Worm (Caenorhabditis elegans) whole organism, young adult: ENCODE results near the gene T25E4.1.

ENCODE experiments used
- B0336.3 ChIP-seq: fragments of 200-800 bp; sonication (Bioruptor generic); IDR thresholded peaks from 2 replicates; pipeline ENCODE4 v1.3.6; 2022; ENCODE audit warnings: missing genetic modification characterization, missing compliant biosample characterization
- F33H1.4 ChIP-seq: fragments of 200-800 bp; sonication (Bioruptor generic); IDR thresholded peaks from 2 replicates; pipeline ENCODE4 v1.3.6; 2022; ENCODE audit warnings: missing genetic modification reagents, missing genetic modification characterization, missing compliant biosample characterization
- F39B2.1 ChIP-seq: fragments of 200-800 bp; sonication (Bioruptor generic); IDR thresholded peaks from 2 replicates; pipeline ENCODE4 v1.3.6; 2022; ENCODE audit warnings: missing genetic modification reagents, missing genetic modification characterization, missing compliant biosample characterization
- F49E8.2 ChIP-seq: sonication (generic microtip); optimal IDR thresholded peaks from 3 replicates; lab custom pipeline; 2017; ENCODE audit warnings: missing genetic modification characterization, mild to moderate bottlenecking, missing compliant biosample characterization, antibody characterized with exemption, moderate library complexity; ENCODE audit not compliant: insufficient read depth
- F52B5.7 ChIP-seq: sonication (generic microtip); optimal IDR thresholded peaks from 2 replicates; lab custom pipeline; 2016; ENCODE audit warnings: mild to moderate bottlenecking, missing genetic modification characterization, missing compliant biosample characterization
- K12H6.12 ChIP-seq: fragments of 200-800 bp; sonication (Bioruptor generic); optimal IDR thresholded peaks from 2 replicates; lab custom pipeline; 2018; ENCODE audit warnings: mild to moderate bottlenecking, missing genetic modification characterization, missing compliant biosample characterization
- T07F8.4 ChIP-seq: sonication (generic microtip); optimal IDR thresholded peaks from 2 replicates; lab custom pipeline; 2016; ENCODE audit warnings: mild to moderate bottlenecking, missing genetic modification characterization, moderate library complexity, missing compliant biosample characterization
- T26A5.8 ChIP-seq: sonication (generic microtip); optimal IDR thresholded peaks from 2 replicates; lab custom pipeline; 2016; ENCODE audit warnings: missing genetic modification characterization, missing compliant biosample characterization
- ZK185.1 ChIP-seq: sonication (generic microtip); optimal IDR thresholded peaks from 2 replicates; lab custom pipeline; 2016; ENCODE audit warnings: mild to moderate bottlenecking, missing genetic modification characterization, missing compliant biosample characterization; ENCODE audit not compliant: poor library complexity, severe bottlenecking
- atf-7 ChIP-seq: sonication (generic microtip); optimal IDR thresholded peaks from 2 replicates; lab custom pipeline; 2017; ENCODE audit warnings: mild to moderate bottlenecking, missing genetic modification characterization, missing compliant biosample characterization
- athp-1 ChIP-seq: sonication (generic microtip); optimal IDR thresholded peaks from 2 replicates; lab custom pipeline; 2017; ENCODE audit warnings: mild to moderate bottlenecking, missing genetic modification characterization, missing compliant biosample characterization
- attf-3 ChIP-seq: fragments of 200-800 bp; sonication (Bioruptor generic); conservative IDR thresholded peaks from 2 replicates; pipeline ENCODE4 v1.3.6; 2022; ENCODE audit warnings: missing genetic modification reagents, missing genetic modification characterization, missing compliant biosample characterization
- bed-1 ChIP-seq: fragments of 200-800 bp; sonication (Bioruptor generic); IDR thresholded peaks from 2 replicates; pipeline ENCODE4 v1.3.6; 2022; ENCODE audit warnings: missing genetic modification reagents, missing genetic modification characterization, missing compliant biosample characterization
- ccch-3 ChIP-seq: fragments of 200-800 bp; sonication (Bioruptor generic); optimal IDR thresholded peaks from 2 replicates; lab custom pipeline; 2018; ENCODE audit warnings: mild to moderate bottlenecking, missing genetic modification characterization, missing compliant biosample characterization
- cebp-1 ChIP-seq, 2 experiments: fragments of 200-800 bp in 1 of 2; sonication (Bioruptor generic) in 1 of 2; sonication (generic microtip) in 1 of 2; IDR thresholded peaks in 1 of 2; optimal IDR thresholded peaks in 1 of 2; 2 replicates each; pipeline versions ENCODE4 v1.3.6 to Lab custom; 2017 to 2022; ENCODE audit warnings: missing compliant biosample characterization in 2 of 2, missing genetic modification characterization in 2 of 2, mild to moderate bottlenecking in 1 of 2, missing genetic modification reagents in 1 of 2, moderate library complexity in 1 of 2
- cebp-2 ChIP-seq: fragments of 200-800 bp; sonication (Bioruptor generic); IDR thresholded peaks from 2 replicates; pipeline ENCODE4 v1.3.6; 2022; ENCODE audit warnings: missing genetic modification characterization, missing compliant biosample characterization
- dox-1 ChIP-seq: fragments of 200-800 bp; sonication (Bioruptor generic); IDR thresholded peaks from 2 replicates; pipeline ENCODE4 v1.3.6; 2022; ENCODE audit warnings: missing genetic modification reagents, missing genetic modification characterization, missing compliant biosample characterization
- dpff-1 ChIP-seq: sonication (generic microtip); optimal IDR thresholded peaks from 2 replicates; lab custom pipeline; 2017; ENCODE audit warnings: mild to moderate bottlenecking, missing genetic modification characterization, missing compliant biosample characterization
- dpl-1 ChIP-seq: fragments of 150-350 bp; optimal IDR thresholded peaks from 2 replicates; lab custom pipeline; 2014; ENCODE audit warnings: missing biosample characterization, missing genetic modification reagents, missing genetic modification characterization
- egrh-3 ChIP-seq: fragments of 200-800 bp; sonication (Bioruptor generic); IDR thresholded peaks from 2 replicates; pipeline ENCODE4 v1.3.6; 2022; ENCODE audit warnings: missing genetic modification reagents, missing genetic modification characterization, missing compliant biosample characterization
- ets-4 ChIP-seq: fragments of 200-800 bp; sonication (Bioruptor generic); optimal IDR thresholded peaks from 2 replicates; lab custom pipeline; 2018; ENCODE audit warnings: mild to moderate bottlenecking, missing genetic modification characterization, missing compliant biosample characterization
- lag-1 ChIP-seq: fragments of 200-800 bp; sonication (Bioruptor generic); IDR thresholded peaks from 2 replicates; pipeline ENCODE4 v1.3.6; 2022; ENCODE audit warnings: missing genetic modification reagents, missing genetic modification characterization, missing compliant biosample characterization
- let-607 ChIP-seq, 2 experiments: fragments of 200-800 bp in 1 of 2; sonication (Bioruptor generic) in 1 of 2; sonication (generic microtip) in 1 of 2; optimal IDR thresholded peaks; 2 replicates each; lab custom pipeline; 2016 to 2018; ENCODE audit warnings: mild to moderate bottlenecking in 2 of 2, missing compliant biosample characterization in 2 of 2, missing genetic modification characterization in 2 of 2, moderate library complexity in 2 of 2, missing genotype in 1 of 2
- lir-1 ChIP-seq: fragments of 200-800 bp; sonication (Bioruptor generic); conservative IDR thresholded peaks from 2 replicates; pipeline ENCODE4 v1.3.6; 2022; ENCODE audit warnings: missing genetic modification reagents, missing genetic modification characterization, missing compliant biosample characterization
- lsy-27 ChIP-seq: sonication (generic microtip); optimal IDR thresholded peaks from 2 replicates; lab custom pipeline; 2017; ENCODE audit warnings: missing genetic modification characterization, mild to moderate bottlenecking, missing compliant biosample characterization, antibody characterized with exemption, missing genotype, borderline replicate concordance; ENCODE audit not compliant: insufficient read depth
- madf-3 ChIP-seq: fragments of 200-800 bp; sonication (Bioruptor generic); IDR thresholded peaks from 2 replicates; pipeline ENCODE4 v1.3.6; 2022; ENCODE audit warnings: missing genetic modification reagents, missing genetic modification characterization, missing compliant biosample characterization
- mes-4 ChIP-seq: sonication (generic microtip); optimal IDR thresholded peaks from 2 replicates; lab custom pipeline; 2016; ENCODE audit warnings: missing genotype, missing genetic modification characterization, missing compliant biosample characterization
- nfya-1 ChIP-seq: sonication (generic microtip); optimal IDR thresholded peaks from 2 replicates; lab custom pipeline; 2017; ENCODE audit warnings: antibody characterized with exemption, missing compliant biosample characterization, missing genetic modification characterization, borderline replicate concordance; ENCODE audit not compliant: insufficient read depth
- nfya-2 ChIP-seq: fragments of 200-800 bp; sonication (Bioruptor generic); IDR thresholded peaks from 2 replicates; pipeline ENCODE4 v1.3.6; 2022; ENCODE audit warnings: missing genetic modification reagents, missing genetic modification characterization, missing compliant biosample characterization
- nhr-27 ChIP-seq: fragments of 200-800 bp; sonication (Bioruptor generic); optimal IDR thresholded peaks from 2 replicates; lab custom pipeline; 2018; ENCODE audit warnings: mild to moderate bottlenecking, missing genetic modification characterization, moderate library complexity, missing compliant biosample characterization
- nhr-80 ChIP-seq: sonication (generic microtip); optimal IDR thresholded peaks from 2 replicates; lab custom pipeline; 2016; ENCODE audit warnings: missing genetic modification characterization, missing compliant biosample characterization
- rpc-1 ChIP-seq, 2 experiments: fragments of 150-350 bp in 1 of 2; sonication (generic microtip) in 1 of 2; optimal IDR thresholded peaks; 2 replicates each; lab custom pipeline; 2014 to 2018; ENCODE audit warnings: missing biosample characterization in 1 of 2, missing genetic modification characterization in 1 of 2, missing genetic modification reagents in 1 of 2, missing genotype in 1 of 2
- sdz-38 ChIP-seq: sonication (generic microtip); optimal IDR thresholded peaks from 2 replicates; lab custom pipeline; 2016; ENCODE audit warnings: missing genotype, missing genetic modification characterization, missing compliant biosample characterization
- sea-2 ChIP-seq: fragments of 200-800 bp; sonication (Bioruptor generic); IDR thresholded peaks from 2 replicates; pipeline ENCODE4 v1.3.6; 2022; ENCODE audit warnings: missing genetic modification characterization, missing compliant biosample characterization
- snpc-4 ChIP-seq, 5 experiments: fragments of 150-350 bp in 1 of 5; sonication (generic microtip) in 4 of 5; optimal IDR thresholded peaks; 2 replicates each; lab custom pipeline; 2014 to 2018; ENCODE audit warnings: missing genetic modification characterization in 5 of 5, missing biosample characterization in 3 of 5, antibody characterized with exemption in 2 of 5, mild to moderate bottlenecking in 2 of 5, missing compliant biosample characterization in 2 of 5, missing genotype in 2 of 5, moderate library complexity in 2 of 5, missing genetic modification reagents in 1 of 5
- tlf-1 ChIP-seq: fragments of 200-800 bp; sonication (Bioruptor generic); optimal IDR thresholded peaks from 2 replicates; lab custom pipeline; 2018; ENCODE audit warnings: mild to moderate bottlenecking, missing genetic modification characterization, missing compliant biosample characterization
- xnd-1 ChIP-seq: sonication (generic microtip); optimal IDR thresholded peaks from 2 replicates; lab custom pipeline; 2016; ENCODE audit warnings: missing genotype, missing genetic modification reagents, missing genetic modification characterization, missing compliant biosample characterization
- zfh-2 ChIP-seq: fragments of 200-800 bp; sonication (Bioruptor generic); conservative IDR thresholded peaks from 2 replicates; pipeline ENCODE4 v1.3.6; 2022; ENCODE audit warnings: missing genetic modification reagents, missing genetic modification characterization, missing compliant biosample characterization
- ztf-28 ChIP-seq: fragments of 200-800 bp; sonication (Bioruptor generic); IDR thresholded peaks from 2 replicates; pipeline ENCODE4 v1.3.6; 2022; ENCODE audit warnings: missing genetic modification reagents, missing genetic modification characterization, missing compliant biosample characterization
- ztf-6 ChIP-seq: fragments of 200-800 bp; sonication (Bioruptor generic); IDR thresholded peaks from 2 replicates; pipeline ENCODE4 v1.3.6; 2022; ENCODE audit warnings: missing genetic modification reagents, missing genetic modification characterization, missing compliant biosample characterization

T25E4.1 gene

DNA sequence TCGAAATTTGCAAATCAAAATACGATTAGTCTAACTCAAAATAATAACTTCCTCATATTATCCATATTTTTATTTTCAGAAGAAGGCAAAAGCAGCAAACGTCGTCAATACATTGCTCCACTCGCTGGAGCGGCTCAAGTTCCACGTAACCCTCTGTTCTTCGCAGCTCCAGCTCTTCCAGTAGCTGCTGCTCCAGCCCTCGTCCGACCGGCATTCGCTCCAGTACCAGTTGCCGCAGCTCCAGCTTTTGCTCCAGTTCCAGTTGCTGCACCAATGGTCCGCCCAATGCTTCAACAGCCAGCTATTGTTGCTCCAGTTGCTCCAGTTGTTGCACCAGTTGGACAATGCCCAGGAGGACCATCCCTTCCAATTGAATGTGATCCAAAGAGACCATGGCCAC, 579 bp downstream of the T25E4.1 start:
- TF ChIP-seq egrh-3, result peak; percentile 76
- no peak for TF ChIP-seq ztf-6 (GFP tag; lab: Robert Waterston, UW)
- TF ChIP-seq zfh-2 (GFP tag; lab: Robert Waterston, UW), result peak; percentile 74; the same call in 1 of the 2 replicates

DNA sequence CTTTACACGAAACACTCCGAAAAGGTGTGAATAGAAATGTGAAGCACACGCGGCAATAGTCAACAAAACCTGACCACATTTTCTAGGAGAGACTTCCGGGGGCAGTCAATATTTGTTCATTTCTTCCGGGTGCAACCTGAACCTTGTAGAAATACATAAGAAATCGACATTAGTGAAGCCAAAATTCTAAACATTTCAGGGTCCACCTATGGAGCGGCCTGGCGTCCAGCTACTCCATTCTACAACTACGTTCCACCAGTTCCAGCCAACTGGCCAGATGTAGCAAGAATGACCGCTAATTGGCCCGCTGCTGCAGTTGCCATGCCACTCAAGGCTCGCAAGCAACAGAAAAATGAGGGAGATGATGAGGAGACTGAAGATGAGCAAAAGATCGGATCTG, 1.1 kb downstream of the T25E4.1 start:
- TF ChIP-seq bed-1 (GFP tag; lab: Robert Waterston, UW), result 0 out of 2 replicates have a peak, but pooled peaks have one; percentile 56
- no peak for TF ChIP-seq lsy-27 (tag; lab: Kevin White, UChicago)
- TF ChIP-seq B0336.3 (GFP tag; lab: Robert Waterston, UW), result no peak

DNA sequence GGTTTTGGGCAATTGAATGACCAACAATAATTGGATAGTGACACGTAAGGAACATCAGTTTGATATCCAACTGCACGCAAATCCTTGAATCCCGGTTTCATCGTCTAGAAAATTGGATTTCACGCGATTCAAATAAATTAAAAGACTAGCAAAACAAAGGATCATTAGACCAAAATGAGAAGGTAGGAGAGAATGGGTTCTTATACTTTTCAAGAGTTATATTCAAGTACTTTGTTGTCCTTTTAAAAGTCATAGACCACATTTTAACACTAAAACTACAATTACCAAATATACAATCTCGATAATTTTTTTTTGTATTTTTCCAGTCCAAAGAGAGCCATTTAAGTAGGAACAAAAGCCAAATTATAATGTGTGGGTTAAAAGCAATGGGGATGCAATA, 4.2 kb downstream of the T25E4.1 start, which contains the start of gene T25E4.2:
Gene T25E4.2 (minus strand): TSS at position 101 of the 400 bp plus-strand sequence.
- TF ChIP-seq B0336.3 (GFP tag; lab: Robert Waterston, UW) (no peak), zfh-2 (GFP tag; lab: Robert Waterston, UW) (no peak), xnd-1 (tag; lab: Kevin White, UChicago) (no peak), T26A5.8 (tag; lab: Kevin White, UChicago) (no peak), athp-1 (tag; lab: Kevin White, UChicago) (no peak), sdz-38 (tag; lab: Kevin White, UChicago) (no peak), F33H1.4 (no peak), tlf-1 (no peak), atf-7 (tag; lab: Kevin White, UChicago) (no peak), mes-4 (no peak), K12H6.12 (tag; lab: Kevin White, UChicago) (no peak), T07F8.4 (tag; lab: Kevin White, UChicago) (no peak), egrh-3 (no peak), F49E8.2 (tag; lab: Kevin White, UChicago) (no peak), nhr-27 (tag; lab: Kevin White, UChicago) (no peak)

DNA sequence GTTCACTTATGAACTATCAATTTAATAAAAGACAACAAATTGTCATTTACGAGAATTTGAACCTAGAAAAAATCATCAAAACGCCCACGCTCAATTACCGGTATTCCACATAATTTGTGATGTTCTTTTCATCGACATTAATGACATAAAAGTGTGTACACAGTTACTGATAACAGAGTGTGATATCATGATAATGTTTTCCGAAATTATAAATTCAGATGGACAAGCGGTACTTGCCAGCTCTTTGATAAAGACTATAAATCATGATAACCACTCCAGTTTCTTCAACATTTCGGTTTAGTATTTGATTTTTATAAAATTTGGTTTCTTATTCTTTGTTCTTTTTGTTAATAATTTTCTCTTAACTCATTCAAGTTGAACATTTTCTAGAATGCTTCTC, 7.7 kb downstream of the T25E4.1 start, which contains the start of gene lys-8:
Gene lys-8 (plus strand): TSS at position 391 of the 400 bp plus-strand sequence.
- TF ChIP-seq lir-1 (GFP tag; lab: Robert Waterston, UW) (no peak), dpl-1 (no peak), atf-7 (tag; lab: Kevin White, UChicago) (no peak), cebp-1 (GFP tag; IDR thresholded peaks at IDR 0.05; lab: Robert Waterston, UW) (no peak), cebp-1 (tag; optimal IDR thresholded peaks at IDR 0.05; lab: Kevin White, UChicago) (no peak), ets-4 (GFP tag; lab: Kevin White, UChicago) (peak; percentile 44), snpc-4 (GFP tag; optimal IDR thresholded peaks at IDR 0.05; lab: Kevin White, UChicago) (no peak), snpc-4 (tag; optimal IDR thresholded peaks at IDR 0.05; lab: Kevin White, UChicago) (peak in 1 of 4 experiments; percentile 49), nfya-2 (GFP tag; lab: Robert Waterston, UW) (no peak), let-607 (tag; optimal IDR thresholded peaks at IDR 0.05; lab: Kevin White, UChicago) (peak in 1 of 2 experiments; percentile 13), attf-3 (GFP tag; lab: Robert Waterston, UW) (no peak), nfya-1 (tag; lab: Kevin White, UChicago) (no peak), F39B2.1 (GFP tag; lab: Robert Waterston, UW) (no peak), tlf-1 (no peak), rpc-1 (optimal IDR thresholded peaks at IDR 0.05; lab: Kevin White, UChicago) (no peak), rpc-1 (tag; optimal IDR thresholded peaks at IDR 0.05; lab: Kevin White, UChicago) (no peak), ztf-28 (GFP tag; lab: Robert Waterston, UW) (no peak), dpff-1 (tag; lab: Kevin White, UChicago) (no peak), ZK185.1 (no peak), T26A5.8 (tag; lab: Kevin White, UChicago) (no peak), F52B5.7 (no peak), dox-1 (GFP tag; lab: Robert Waterston, UW) (peak; percentile 46; the same call in 1 of the 2 replicates), madf-3 (GFP tag; lab: Robert Waterston, UW) (no peak), ccch-3 (GFP tag; lab: Kevin White, UChicago) (no peak), lag-1 (GFP tag; lab: Robert Waterston, UW) (no peak), zfh-2 (GFP tag; lab: Robert Waterston, UW) (no peak), nhr-80 (tag; lab: Kevin White, UChicago) (peak; percentile 93), sea-2 (GFP tag; lab: Robert Waterston, UW) (no peak), cebp-2 (GFP tag; lab: Robert Waterston, UW) (no peak), F49E8.2 (tag; lab: Kevin White, UChicago) (no peak)
